Fruit fly (Drosophila melanogaster) whole organism, prepupa: Measurements from ENCODE around the gene Abd-B.

Source experiments
- CG10669 ChIP-seq: fragments of 200-800 bp; sonication (Bioruptor generic); optimal IDR thresholded peaks from 3 replicates; lab custom pipeline; 2018; ENCODE audit warnings: missing biosample characterization, mild to moderate bottlenecking, missing genetic modification characterization, moderate library complexity
- CG11902 ChIP-seq: fragments of 200-800 bp; sonication (Bioruptor generic); optimal IDR thresholded peaks from 3 replicates; lab custom pipeline; 2016; ENCODE audit warnings: missing biosample characterization, missing genetic modification characterization
- CG15336 ChIP-seq: fragments of 200-800 bp; sonication (Bioruptor generic); IDR thresholded peaks from 2 replicates; pipeline ENCODE4 v1.3.6; 2022; ENCODE audit warnings: missing biosample characterization, missing genetic modification characterization
- CG1621 ChIP-seq: fragments of 200-800 bp; sonication (Bioruptor generic); optimal IDR thresholded peaks from 3 replicates; lab custom pipeline; 2018; ENCODE audit warnings: missing biosample characterization, mild to moderate bottlenecking, missing genetic modification characterization
- CG16779 ChIP-seq: fragments of 200-800 bp; sonication (Bioruptor generic); optimal IDR thresholded peaks from 3 replicates; lab custom pipeline; 2017; ENCODE audit warnings: missing biosample characterization, mild to moderate bottlenecking, missing genetic modification characterization
- CG3032 ChIP-seq: fragments of 200-800 bp; optimal IDR thresholded peaks from 2 replicates; lab custom pipeline; 2019; ENCODE audit warnings: missing biosample characterization, mild to moderate bottlenecking, missing genetic modification characterization, moderate library complexity
- CG31627 ChIP-seq: fragments of 200-800 bp; sonication (Bioruptor generic); optimal IDR thresholded peaks from 3 replicates; lab custom pipeline; 2016; ENCODE audit warnings: missing biosample characterization, missing genetic modification characterization
- CG34406 ChIP-seq: fragments of 200-800 bp; sonication (Bioruptor generic); optimal IDR thresholded peaks from 3 replicates; lab custom pipeline; 2016; ENCODE audit warnings: missing biosample characterization, missing genetic modification characterization
- CG6163 ChIP-seq: fragments of 200-800 bp; sonication (Bioruptor generic); IDR thresholded peaks from 3 replicates; pipeline ENCODE4 v1.3.6; 2022; ENCODE audit warnings: missing biosample characterization, missing genetic modification characterization
- CG6276 ChIP-seq: fragments of 200-800 bp; sonication (Bioruptor generic); optimal IDR thresholded peaks from 2 replicates; lab custom pipeline; 2017; ENCODE audit warnings: missing biosample characterization, mild to moderate bottlenecking, missing genetic modification characterization
- CG6808 ChIP-seq: fragments of 200-800 bp; sonication (Bioruptor generic); optimal IDR thresholded peaks from 3 replicates; lab custom pipeline; 2017; ENCODE audit warnings: missing biosample characterization, missing genetic modification characterization, mild to moderate bottlenecking, moderate library complexity, missing genetic modification reagents
- CG8119 ChIP-seq: fragments of 200-800 bp; sonication (Bioruptor generic); IDR thresholded peaks from 3 replicates; pipeline ENCODE4 v1.3.6; 2022; ENCODE audit warnings: missing biosample characterization, missing genetic modification characterization
- CG8319 ChIP-seq: fragments of 200-800 bp; sonication (Bioruptor generic); optimal IDR thresholded peaks from 3 replicates; lab custom pipeline; 2016; ENCODE audit warnings: missing biosample characterization, missing genetic modification characterization
- CG8632 ChIP-seq: fragments of 200-800 bp; sonication (Bioruptor generic); optimal IDR thresholded peaks from 3 replicates; lab custom pipeline; 2016; ENCODE audit warnings: missing biosample characterization, missing genetic modification characterization
- Eip75B ChIP-seq: fragments of 200-800 bp; sonication (Bioruptor generic); optimal IDR thresholded peaks from 3 replicates; lab custom pipeline; 2016; ENCODE audit warnings: missing biosample characterization, missing genetic modification characterization
- Eip78C ChIP-seq: fragments of 200-800 bp; sonication (Bioruptor generic); peaks from one replicate; lab custom pipeline; 2016; ENCODE audit warnings: missing biosample characterization, missing genetic modification characterization
- Eip93F ChIP-seq: fragments of 200-800 bp; sonication (Bioruptor generic); optimal IDR thresholded peaks from 2 replicates; lab custom pipeline; 2016; ENCODE audit warnings: missing biosample characterization, mild to moderate bottlenecking, missing genetic modification characterization
- Ets21C ChIP-seq: fragments of 200-800 bp; sonication (Bioruptor generic); optimal IDR thresholded peaks from 3 replicates; lab custom pipeline; 2016; ENCODE audit warnings: missing biosample characterization, missing genetic modification characterization
- Ets96B ChIP-seq: fragments of 200-800 bp; optimal IDR thresholded peaks from 2 replicates; lab custom pipeline; 2019; ENCODE audit warnings: missing biosample characterization, mild to moderate bottlenecking, missing genetic modification characterization, moderate library complexity
- Gug ChIP-seq: fragments of 200-800 bp; sonication (Bioruptor generic); IDR thresholded peaks from 2 replicates; pipeline ENCODE4 v1.3.6; 2022; ENCODE audit warnings: missing biosample characterization, missing genetic modification characterization
- Hr38 ChIP-seq: sonication (Bioruptor generic); optimal IDR thresholded peaks from 2 replicates; lab custom pipeline; 2016; ENCODE audit warnings: missing biosample characterization, missing genetic modification characterization
- OdsH ChIP-seq: fragments of 200-800 bp; sonication (Bioruptor generic); optimal IDR thresholded peaks from 3 replicates; lab custom pipeline; 2016; ENCODE audit warnings: missing biosample characterization, missing genetic modification characterization
- Sox102F ChIP-seq: fragments of 200-800 bp; sonication (Bioruptor generic); optimal IDR thresholded peaks from 2 replicates; lab custom pipeline; 2016; ENCODE audit warnings: missing biosample characterization, mild to moderate bottlenecking, missing genetic modification characterization
- acj6 ChIP-seq: fragments of 200-800 bp; sonication (Bioruptor generic); optimal IDR thresholded peaks from 3 replicates; lab custom pipeline; 2016; ENCODE audit warnings: missing biosample characterization, missing genetic modification characterization
- dac ChIP-seq: fragments of 200-800 bp; sonication (Bioruptor generic); optimal IDR thresholded peaks from 2 replicates; lab custom pipeline; 2017; ENCODE audit warnings: missing biosample characterization, mild to moderate bottlenecking, missing genetic modification characterization
- dsx ChIP-seq: fragments of 200-800 bp; optimal IDR thresholded peaks from 3 replicates; lab custom pipeline; 2019; ENCODE audit warnings: missing biosample characterization, mild to moderate bottlenecking, missing genetic modification characterization, moderate library complexity; ENCODE audit not compliant: poor library complexity, severe bottlenecking
- eg ChIP-seq: fragments of 200-800 bp; sonication (Bioruptor generic); IDR thresholded peaks from 3 replicates; pipeline ENCODE4 v1.3.6; 2022; ENCODE audit warnings: missing biosample characterization, missing genetic modification characterization
- esn ChIP-seq: fragments of 200-800 bp; sonication (Bioruptor generic); optimal IDR thresholded peaks from 2 replicates; lab custom pipeline; 2016; ENCODE audit warnings: missing biosample characterization, mild to moderate bottlenecking, missing genetic modification characterization, moderate library complexity
- fd85E ChIP-seq: fragments of 200-800 bp; sonication (Bioruptor generic); optimal IDR thresholded peaks from 3 replicates; lab custom pipeline; 2016; ENCODE audit warnings: missing biosample characterization, missing genetic modification characterization
- fkh ChIP-seq: fragments of 200-800 bp; sonication (Bioruptor generic); optimal IDR thresholded peaks from 3 replicates; lab custom pipeline; 2017; ENCODE audit warnings: missing biosample characterization, mild to moderate bottlenecking, missing genetic modification characterization, moderate library complexity
- lz ChIP-seq: fragments of 200-800 bp; sonication (Bioruptor generic); optimal IDR thresholded peaks from 3 replicates; lab custom pipeline; 2016; ENCODE audit warnings: missing biosample characterization, missing genetic modification characterization
- net ChIP-seq: fragments of 200-800 bp; sonication (Bioruptor generic); optimal IDR thresholded peaks from 3 replicates; lab custom pipeline; 2016; ENCODE audit warnings: missing biosample characterization, missing genetic modification characterization
- salr ChIP-seq, 2 experiments: fragments of 200-800 bp; sonication (Bioruptor generic); optimal IDR thresholded peaks; 3 replicates each; lab custom pipeline; 2016 to 2018; ENCODE audit warnings: missing biosample characterization in 2 of 2, missing genetic modification characterization in 2 of 2, mild to moderate bottlenecking in 1 of 2
- spab ChIP-seq: fragments of 200-800 bp; sonication (Bioruptor generic); optimal IDR thresholded peaks from 2 replicates; lab custom pipeline; 2017; ENCODE audit warnings: missing biosample characterization, mild to moderate bottlenecking, missing genetic modification characterization, missing genetic modification reagents
- ss ChIP-seq, 2 experiments: fragments of 200-800 bp; sonication (Bioruptor generic); optimal IDR thresholded peaks; 2 replicates in 1 of 2; 3 replicates in 1 of 2; lab custom pipeline; 2017 to 2018; ENCODE audit warnings: mild to moderate bottlenecking in 2 of 2, missing biosample characterization in 2 of 2, missing genetic modification characterization in 2 of 2, moderate library complexity in 1 of 2
- svp ChIP-seq: fragments of 200-800 bp; sonication (Bioruptor generic); peaks from one replicate; lab custom pipeline; 2016; ENCODE audit warnings: missing biosample characterization, missing genetic modification characterization
- topi ChIP-seq: fragments of 200-800 bp; sonication (Bioruptor generic); optimal IDR thresholded peaks from 3 replicates; lab custom pipeline; 2016; ENCODE audit warnings: missing biosample characterization, missing genetic modification characterization

Abd-B gene

dm6 chr3R:16899659-16900022 lies 72.4 kb downstream of the Abd-B start:
- 0 out of 3 replicates have a peak, but pooled peaks have one; percentile 11 for TF ChIP-seq CG6163 (GFP tag; lab: Robert Waterston, UW)
- TF ChIP-seq Eip78C (GFP tag; lab: Kevin White, UChicago) = peak; percentile 31
- no peak for TF ChIP-seq spab (GFP tag; lab: Kevin White, UChicago)
- no peak for TF ChIP-seq dsx (GFP tag; lab: Kevin White, UChicago)
- TF ChIP-seq CG1621 (tag; lab: Kevin White, UChicago) = peak; percentile 11
- TF ChIP-seq lz (GFP tag; lab: Kevin White, UChicago) = no peak
- TF ChIP-seq svp (GFP tag; lab: Kevin White, UChicago) = peak; percentile 30
- TF ChIP-seq eg (GFP tag; lab: Robert Waterston, UW) = 0 out of 3 replicates have a peak, but pooled peaks have one; percentile 34
- no peak for TF ChIP-seq salr (GFP tag; optimal IDR thresholded peaks at IDR 0.05; lab: Kevin White, UChicago)
- TF ChIP-seq CG15336 (GFP tag; lab: Robert Waterston, UW) = no peak

- TF ChIP-seq Sox102F (no peak), svp (GFP tag; lab: Kevin White, UChicago) (no peak), ss (GFP tag; optimal IDR thresholded peaks at IDR 0.05; lab: Kevin White, UChicago) (peak in 1 of 2 experiments; percentile 4), CG6163 (GFP tag; lab: Robert Waterston, UW) (peak; percentile 25; the same call in 1 of the 3 replicates)
- TF ChIP-seq, all 60 proteins: peak for 2
Observed at dm6 chr3R:16898791-16899658, 73.0 kb downstream of the Abd-B start.

dm6 chr3R:16898385-16898784 lies 73.7 kb downstream of the Abd-B start:
- TF ChIP-seq esn (GFP tag; lab: Kevin White, UChicago) (no peak), svp (GFP tag; lab: Kevin White, UChicago) (peak; percentile 78)

dm6 chr3R:16896193-16896592 lies 75.8 kb downstream of the Abd-B start, which contains the start of gene MSAmiP:
MSAmiP (minus strand) TSS chr3R:16896293.
- TF ChIP-seq net (GFP tag; lab: Kevin White, UChicago) = no peak
- TF ChIP-seq CG31627 (GFP tag; lab: Kevin White, UChicago) = no peak
- no peak for TF ChIP-seq Eip75B (GFP tag; lab: Kevin White, UChicago)
- no peak for TF ChIP-seq CG8119 (GFP tag; lab: Robert Waterston, UW)
- no peak for TF ChIP-seq Ets21C (GFP tag; lab: Kevin White, UChicago)
- no peak for TF ChIP-seq ss (GFP tag; optimal IDR thresholded peaks at IDR 0.05; lab: Kevin White, UChicago)
- TF ChIP-seq CG10669 = no peak
- TF ChIP-seq Eip93F (GFP tag; lab: Kevin White, UChicago) = no peak
- TF ChIP-seq CG3032 = no peak
- TF ChIP-seq dac (GFP tag; lab: Kevin White, UChicago) = no peak
- TF ChIP-seq CG16779 (tag; lab: Kevin White, UChicago) = no peak
- no peak for TF ChIP-seq Hr38 (GFP tag; lab: Kevin White, UChicago)
- no peak for TF ChIP-seq topi (GFP tag; lab: Kevin White, UChicago)
- TF ChIP-seq CG34406 (GFP tag; lab: Kevin White, UChicago) = no peak
- no peak for TF ChIP-seq Gug (GFP tag; lab: Robert Waterston, UW)
- no peak for TF ChIP-seq Ets96B (tag; lab: Kevin White, UChicago)
- no peak for TF ChIP-seq CG8632 (GFP tag; lab: Kevin White, UChicago)

dm6 chr3R:16893325-16893724 lies 78.7 kb downstream of the Abd-B start:
- no peak for TF ChIP-seq Hr38 (GFP tag; lab: Kevin White, UChicago)
- no peak for TF ChIP-seq CG6808
- no peak for TF ChIP-seq OdsH
- no peak for TF ChIP-seq CG1621 (tag; lab: Kevin White, UChicago)
- TF ChIP-seq lz (GFP tag; lab: Kevin White, UChicago) = no peak
- no peak for TF ChIP-seq dsx (GFP tag; lab: Kevin White, UChicago)
- TF ChIP-seq CG11902 = no peak
- TF ChIP-seq CG8319 = no peak
- no peak for TF ChIP-seq fkh (GFP tag; lab: Kevin White, UChicago)
- no peak for TF ChIP-seq svp (GFP tag; lab: Kevin White, UChicago)
- TF ChIP-seq acj6 = no peak
- no peak for TF ChIP-seq Ets96B (tag; lab: Kevin White, UChicago)
- no peak for TF ChIP-seq eg (GFP tag; lab: Robert Waterston, UW)
- no peak for TF ChIP-seq Sox102F
- TF ChIP-seq fd85E (GFP tag; lab: Kevin White, UChicago) = no peak
- TF ChIP-seq Eip78C (GFP tag; lab: Kevin White, UChicago) = no peak
- no peak for TF ChIP-seq CG10669
- no peak for TF ChIP-seq CG6276 (GFP tag; lab: Kevin White, UChicago)
